Worm (Caenorhabditis elegans) whole organism, L2 larva: ENCODE results near the gene eef-1B.1.

Experiments used
- nhr-77 ChIP-seq: fragments of 150-350 bp; optimal IDR thresholded peaks from 2 replicates; lab custom pipeline; 2014; ENCODE audit warnings: missing biosample characterization, missing genetic modification characterization
- skn-1 ChIP-seq: sonication (generic microtip); optimal IDR thresholded peaks from 2 replicates; lab custom pipeline; 2017; ENCODE audit warnings: missing biosample characterization, missing genetic modification characterization

DNA sequence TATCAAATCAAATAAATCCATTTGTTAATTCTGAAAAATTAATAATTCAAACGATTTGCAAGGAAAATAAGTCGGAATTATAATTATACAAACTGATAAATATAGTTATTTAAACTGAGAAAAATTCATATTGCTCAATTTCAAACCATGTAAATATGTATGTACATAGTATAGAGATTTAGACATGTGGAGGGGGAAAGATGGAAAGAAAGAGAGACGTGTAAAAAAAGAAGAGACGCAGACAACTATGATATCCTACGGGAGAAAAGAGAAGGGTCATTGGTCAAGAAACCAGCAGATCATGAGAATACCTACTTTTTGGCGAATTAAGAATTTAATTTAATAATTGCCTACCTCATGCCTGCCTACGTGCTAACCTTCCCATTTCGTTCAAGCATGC lies 15.1 kb downstream of the eef-1B.1 start, which contains the start of gene C29E4.11:
- TF ChIP-seq skn-1 (no peak), nhr-77 (tag; lab: Kevin White, UChicago) (no peak)
